Fruit fly (Drosophila melanogaster) whole organism, embryonic: ENCODE measurements around the gene Bruce.

Experiments used
- B-H2 ChIP-seq: fragments of 200-800 bp; sonication (Bioruptor generic); optimal IDR thresholded peaks from 2 replicates; lab custom pipeline; 2018; ENCODE audit warnings: missing biosample characterization, mild to moderate bottlenecking, missing genetic modification characterization
- CG1024 ChIP-seq: fragments of 200-800 bp; sonication (Bioruptor generic); IDR thresholded peaks from 2 replicates; pipeline ENCODE4 v1.3.6; 2022; ENCODE audit warnings: missing biosample characterization, missing genetic modification characterization
- CG10321 ChIP-seq: fragments of 200-800 bp; sonication (Bioruptor generic); IDR thresholded peaks from 2 replicates; pipeline ENCODE4 v1.3.6; 2022; ENCODE audit warnings: missing biosample characterization, missing genetic modification characterization
- CG11085 ChIP-seq: fragments of 200-800 bp; sonication (Bioruptor generic); IDR thresholded peaks from 2 replicates; pipeline ENCODE4 v1.3.6; 2022; ENCODE audit warnings: missing biosample characterization, missing genetic modification characterization
- CG12155 ChIP-seq: fragments of 200-800 bp; sonication (Bioruptor generic); optimal IDR thresholded peaks from 3 replicates; lab custom pipeline; 2016; ENCODE audit warnings: missing biosample characterization, missing genetic modification characterization
- CG12299 ChIP-seq: fragments of 200-800 bp; sonication (Bioruptor generic); optimal IDR thresholded peaks from 2 replicates; lab custom pipeline; 2018; ENCODE audit warnings: missing biosample characterization, mild to moderate bottlenecking, missing genetic modification characterization
- CG13424 ChIP-seq: fragments of 200-800 bp; sonication (Bioruptor generic); optimal IDR thresholded peaks from 2 replicates; lab custom pipeline; 2019; ENCODE audit warnings: missing biosample characterization, mild to moderate bottlenecking, missing genetic modification characterization, moderate library complexity
- CG16813 ChIP-seq: fragments of 200-800 bp; sonication (Bioruptor generic); IDR thresholded peaks from 3 replicates; pipeline ENCODE4 v1.3.6; 2022; ENCODE audit warnings: missing biosample characterization, missing genetic modification characterization; ENCODE audit not compliant: partially characterized antibody
- CG17361 ChIP-seq: fragments of 200-800 bp; sonication (Bioruptor generic); IDR thresholded peaks from 3 replicates; pipeline ENCODE4 v1.3.6; 2022; ENCODE audit warnings: missing biosample characterization, missing genetic modification characterization
- CG17829 ChIP-seq: fragments of 200-800 bp; optimal IDR thresholded peaks from 2 replicates; lab custom pipeline; 2019; ENCODE audit warnings: missing biosample characterization, mild to moderate bottlenecking, missing genetic modification characterization, moderate library complexity
- CG18011 ChIP-seq: fragments of 200-800 bp; sonication (Bioruptor generic); optimal IDR thresholded peaks from 2 replicates; lab custom pipeline; 2017; ENCODE audit warnings: missing biosample characterization, missing genetic modification characterization, mild to moderate bottlenecking, moderate library complexity, missing genotype
- CG18262 ChIP-seq: fragments of 200-800 bp; optimal IDR thresholded peaks from 3 replicates; lab custom pipeline; 2019; ENCODE audit warnings: missing biosample characterization, mild to moderate bottlenecking, missing genetic modification characterization, moderate library complexity
- CG2712 ChIP-seq: fragments of 200-800 bp; optimal IDR thresholded peaks from 3 replicates; lab custom pipeline; 2019; ENCODE audit warnings: missing biosample characterization, mild to moderate bottlenecking, missing genetic modification characterization, moderate library complexity
- CG2875 ChIP-seq: fragments of 200-800 bp; sonication (Bioruptor generic); optimal IDR thresholded peaks from 2 replicates; lab custom pipeline; 2017; ENCODE audit warnings: missing biosample characterization, mild to moderate bottlenecking, missing genetic modification characterization, missing genetic modification reagents
- CG30403 ChIP-seq: fragments of 200-800 bp; sonication (Bioruptor generic); optimal IDR thresholded peaks from 3 replicates; lab custom pipeline; 2016; ENCODE audit warnings: missing biosample characterization, missing genetic modification characterization
- CG3065 ChIP-seq: fragments of 200-800 bp; sonication (Bioruptor generic); optimal IDR thresholded peaks from 2 replicates; lab custom pipeline; 2016; ENCODE audit warnings: missing biosample characterization, missing genetic modification characterization
- CG31441 ChIP-seq: fragments of 200-800 bp; sonication (Bioruptor generic); IDR thresholded peaks from 2 replicates; pipeline ENCODE4 v1.3.6; 2022; ENCODE audit warnings: missing biosample characterization, missing genetic modification characterization
- CG6689 ChIP-seq: fragments of 200-800 bp; sonication (Bioruptor generic); IDR thresholded peaks from 2 replicates; pipeline ENCODE4 v1.3.6; 2022; ENCODE audit warnings: missing biosample characterization, missing genetic modification characterization
- CG6765 ChIP-seq: fragments of 200-800 bp; sonication (Bioruptor generic); optimal IDR thresholded peaks from 3 replicates; lab custom pipeline; 2017; ENCODE audit warnings: missing biosample characterization, mild to moderate bottlenecking, missing genetic modification characterization
- CG9797 ChIP-seq: fragments of 200-800 bp; sonication (Bioruptor generic); optimal IDR thresholded peaks from 3 replicates; lab custom pipeline; 2018; ENCODE audit warnings: missing biosample characterization, mild to moderate bottlenecking, missing genetic modification characterization
- CrebB ChIP-seq: fragments of 200-800 bp; sonication (Bioruptor generic); optimal IDR thresholded peaks from 3 replicates; lab custom pipeline; 2018; ENCODE audit warnings: missing biosample characterization, mild to moderate bottlenecking, missing genetic modification characterization
- Dfd ChIP-seq, 2 experiments: fragments of >200 bp; optimal IDR thresholded peaks; 2 replicates each; lab custom pipeline; 2017; ENCODE audit warnings: missing biosample characterization in 2 of 2, missing genetic modification characterization in 2 of 2
- Dref ChIP-seq: fragments of 200-800 bp; sonication (Bioruptor generic); IDR thresholded peaks from 2 replicates; pipeline ENCODE4 v1.3.6; 2022; ENCODE audit warnings: missing biosample characterization, missing genetic modification characterization
- Drgx ChIP-seq: fragments of 200-800 bp; sonication (Bioruptor generic); IDR thresholded peaks from 2 replicates; pipeline ENCODE4 v1.3.6; 2022; ENCODE audit warnings: missing biosample characterization, missing genetic modification characterization
- HLH54F ChIP-seq: fragments of 200-800 bp; sonication (Bioruptor generic); optimal IDR thresholded peaks from 3 replicates; lab custom pipeline; 2016; ENCODE audit warnings: missing biosample characterization, missing genetic modification characterization
- Mad ChIP-seq: fragments of 200-800 bp; sonication (Bioruptor generic); optimal IDR thresholded peaks from 2 replicates; lab custom pipeline; 2016; ENCODE audit warnings: missing biosample characterization, missing genetic modification characterization
- Oli ChIP-seq: fragments of 200-800 bp; sonication (Bioruptor generic); optimal IDR thresholded peaks from 2 replicates; lab custom pipeline; 2018; ENCODE audit warnings: missing biosample characterization, mild to moderate bottlenecking, missing genetic modification characterization, moderate library complexity
- Pdp1 ChIP-seq, 2 experiments: fragments of 200-800 bp; sonication (Bioruptor generic); optimal IDR thresholded peaks; 3 replicates each; lab custom pipeline; 2016; ENCODE audit warnings: missing biosample characterization in 2 of 2, missing genetic modification characterization in 2 of 2, mild to moderate bottlenecking in 1 of 2, moderate library complexity in 1 of 2
- Sox100B ChIP-seq: fragments of 200-800 bp; sonication (Bioruptor generic); optimal IDR thresholded peaks from 3 replicates; lab custom pipeline; 2018; ENCODE audit warnings: missing biosample characterization, mild to moderate bottlenecking, missing genetic modification characterization
- Sry-δ ChIP-seq: fragments of 200-800 bp; sonication (Bioruptor generic); optimal IDR thresholded peaks from 2 replicates; lab custom pipeline; 2016; ENCODE audit warnings: missing biosample characterization, missing genetic modification characterization
- Xbp1 ChIP-seq: fragments of 200-800 bp; sonication (Bioruptor generic); optimal IDR thresholded peaks from 3 replicates; lab custom pipeline; 2016; ENCODE audit warnings: missing biosample characterization, mild to moderate bottlenecking, missing genetic modification characterization
- Xrp1 ChIP-seq: fragments of 200-800 bp; sonication (Bioruptor generic); IDR thresholded peaks from 2 replicates; pipeline ENCODE4 v1.3.6; 2022; ENCODE audit warnings: missing biosample characterization, missing genetic modification characterization
- ase ChIP-seq: fragments of 200-800 bp; sonication (Bioruptor generic); IDR thresholded peaks from 3 replicates; pipeline ENCODE4 v1.3.6; 2022; ENCODE audit warnings: missing biosample characterization, missing genetic modification characterization
- ash1 ChIP-seq: fragments of 200-800 bp; sonication (Bioruptor generic); optimal IDR thresholded peaks from 2 replicates; lab custom pipeline; 2018; ENCODE audit warnings: missing biosample characterization, mild to moderate bottlenecking, missing genetic modification characterization
- bab2 ChIP-seq: fragments of 200-800 bp; sonication (Bioruptor generic); optimal IDR thresholded peaks from 2 replicates; lab custom pipeline; 2016; ENCODE audit warnings: missing biosample characterization, missing genetic modification characterization
- ci ChIP-seq: fragments of 200-800 bp; sonication (Bioruptor generic); IDR thresholded peaks from 3 replicates; pipeline ENCODE4 v1.3.6; 2022; ENCODE audit warnings: missing biosample characterization, missing genetic modification characterization
- dpn ChIP-seq, 2 experiments: fragments of 200-800 bp; sonication (Bioruptor generic); optimal IDR thresholded peaks; 3 replicates each; lab custom pipeline; 2016; ENCODE audit warnings: missing biosample characterization in 2 of 2, missing genetic modification characterization in 2 of 2
- eyg ChIP-seq: fragments of 200-800 bp; sonication (Bioruptor generic); optimal IDR thresholded peaks from 3 replicates; lab custom pipeline; 2016; ENCODE audit warnings: missing biosample characterization, missing genetic modification characterization
- fd64A ChIP-seq: fragments of 200-800 bp; sonication (Bioruptor generic); optimal IDR thresholded peaks from 3 replicates; lab custom pipeline; 2018; ENCODE audit warnings: missing biosample characterization, mild to moderate bottlenecking, missing genetic modification characterization
- gem ChIP-seq: fragments of 200-800 bp; sonication (Bioruptor generic); optimal IDR thresholded peaks from 2 replicates; lab custom pipeline; 2019; ENCODE audit warnings: missing biosample characterization, mild to moderate bottlenecking, missing genetic modification characterization, moderate library complexity
- grau ChIP-seq: fragments of 200-800 bp; optimal IDR thresholded peaks from 3 replicates; lab custom pipeline; 2019; ENCODE audit warnings: missing biosample characterization, mild to moderate bottlenecking, missing genetic modification characterization, moderate library complexity
- oc ChIP-seq: fragments of 200-800 bp; sonication (Bioruptor generic); optimal IDR thresholded peaks from 2 replicates; lab custom pipeline; 2018; ENCODE audit warnings: missing biosample characterization, mild to moderate bottlenecking, missing genetic modification characterization, moderate library complexity
- phol ChIP-seq: fragments of 200-800 bp; sonication (Bioruptor generic); optimal IDR thresholded peaks from 3 replicates; lab custom pipeline; 2018; ENCODE audit warnings: missing biosample characterization, mild to moderate bottlenecking, missing genetic modification characterization, moderate library complexity
- prd ChIP-seq, 3 experiments: fragments of >200 bp in 2 of 3; fragments of 200-800 bp in 1 of 3; sonication (Bioruptor generic) in 1 of 3; optimal IDR thresholded peaks in 2 of 3; IDR thresholded peaks in 1 of 3; 2 replicates in 2 of 3; 3 replicates in 1 of 3; pipeline versions ENCODE4 v1.3.6 to Lab custom; 2017 to 2022; ENCODE audit warnings: missing biosample characterization in 1 of 3, missing genetic modification characterization in 1 of 3
- rib ChIP-seq: fragments of 200-800 bp; sonication (Bioruptor generic); IDR thresholded peaks from 2 replicates; pipeline ENCODE4 v1.3.6; 2022; ENCODE audit warnings: missing biosample characterization, missing genetic modification characterization
- so ChIP-seq: fragments of 200-800 bp; sonication (Bioruptor generic); IDR thresholded peaks from 3 replicates; pipeline ENCODE4 v1.3.6; 2022; ENCODE audit warnings: missing biosample characterization, missing genetic modification characterization
- ssp ChIP-seq: fragments of 200-800 bp; sonication (Bioruptor generic); IDR thresholded peaks from 2 replicates; pipeline ENCODE4 v1.3.6; 2022; ENCODE audit warnings: missing biosample characterization, missing genetic modification characterization
- stc ChIP-seq: fragments of 200-800 bp; sonication (Bioruptor generic); IDR thresholded peaks from 2 replicates; pipeline ENCODE4 v1.3.6; 2022; ENCODE audit warnings: missing biosample characterization, missing genetic modification characterization
- tap ChIP-seq: fragments of 200-800 bp; optimal IDR thresholded peaks from 3 replicates; lab custom pipeline; 2019; ENCODE audit warnings: missing biosample characterization, mild to moderate bottlenecking, missing genetic modification characterization, moderate library complexity
- unpg ChIP-seq: fragments of 200-800 bp; sonication (Bioruptor generic); optimal IDR thresholded peaks from 3 replicates; lab custom pipeline; 2018; ENCODE audit warnings: missing biosample characterization, mild to moderate bottlenecking, missing genetic modification characterization, moderate library complexity
- z ChIP-seq: fragments of 200-800 bp; sonication (Bioruptor generic); IDR thresholded peaks from 3 replicates; pipeline ENCODE4 v1.3.6; 2022; ENCODE audit warnings: missing biosample characterization, missing genetic modification characterization

Gene Bruce

dm6 chr3R:10272695-10273094 is 58.5 kb downstream of the Bruce start (continued):
- no peak for TF ChIP-seq Dref (GFP tag; lab: Robert Waterston, UW)
- TF ChIP-seq unpg (GFP tag; lab: Kevin White, UChicago) = peak; percentile 32
- TF ChIP-seq stc (GFP tag; lab: Robert Waterston, UW) = peak; percentile 20; the same call in 1 of the 2 replicates
- peak; percentile 29 for TF ChIP-seq CG13424
- TF ChIP-seq CG17829 (tag; lab: Kevin White, UChicago) = no peak
- TF ChIP-seq CG3065 (GFP tag; lab: Kevin White, UChicago) = no peak
- no peak for TF ChIP-seq CG6765 (GFP tag; lab: Kevin White, UChicago)
- TF ChIP-seq CG2712 (tag; lab: Kevin White, UChicago) = no peak
- no peak for TF ChIP-seq CG16813 (GFP tag; lab: Robert Waterston, UW)
- peak; percentile 59 for TF ChIP-seq gem (tag; lab: Kevin White, UChicago)
- no peak for TF ChIP-seq CG9797 (GFP tag; lab: Kevin White, UChicago)
- TF ChIP-seq rib (GFP tag; lab: Robert Waterston, UW) = no peak
- peak; percentile 37; the same call in 1 of the 2 replicates for TF ChIP-seq Xrp1 (GFP tag; lab: Robert Waterston, UW)
- TF ChIP-seq Pdp1 (GFP tag; optimal IDR thresholded peaks at IDR 0.05; lab: Kevin White, UChicago) = peak in 1 of 2 experiments; percentile 10
- TF ChIP-seq CG30403 (GFP tag; lab: Kevin White, UChicago) = peak; percentile 31
- TF ChIP-seq so (GFP tag; lab: Robert Waterston, UW) = no peak
- TF ChIP-seq ase (GFP tag; lab: Robert Waterston, UW) = 0 out of 3 replicates have a peak, but pooled peaks have one; percentile 15
- 0 out of 2 replicates have a peak, but pooled peaks have one; percentile 39 for TF ChIP-seq CG1024
- peak; percentile 14 for TF ChIP-seq Sox100B (GFP tag; lab: Kevin White, UChicago)
- TF ChIP-seq CG12299 = no peak
- TF ChIP-seq dpn (GFP tag; optimal IDR thresholded peaks at IDR 0.05; lab: Kevin White, UChicago) = no peak
- no peak for TF ChIP-seq fd64A (GFP tag; lab: Kevin White, UChicago)
- peak; percentile 76 for TF ChIP-seq Drgx (GFP tag; lab: Robert Waterston, UW)
- peak; percentile 25 for TF ChIP-seq grau
- TF ChIP-seq Mad (GFP tag; lab: Kevin White, UChicago) = no peak
- no peak for TF ChIP-seq CrebB
- no peak for TF ChIP-seq CG2875 (GFP tag; lab: Kevin White, UChicago)
- no peak for TF ChIP-seq tap (tag; lab: Kevin White, UChicago)
- TF ChIP-seq CG10321 = no peak
- TF ChIP-seq prd (optimal IDR thresholded peaks at IDR 0.05; lab: Kevin White, UChicago) = no peak
- 0 out of 3 replicates have a peak, but pooled peaks have one; percentile 24 for TF ChIP-seq prd (GFP tag; IDR thresholded peaks at IDR 0.05; lab: Robert Waterston, UW)
- no peak for TF ChIP-seq ci (GFP tag; lab: Robert Waterston, UW)
- TF ChIP-seq Oli (tag; lab: Kevin White, UChicago) = peak; percentile 12
- 0 out of 3 replicates have a peak, but pooled peaks have one; percentile 33 for TF ChIP-seq CG17361 (GFP tag; lab: Robert Waterston, UW)
- TF ChIP-seq bab2 = peak; percentile 6
- TF ChIP-seq CG31441 (GFP tag; lab: Robert Waterston, UW) = peak; percentile 19; the same call in 1 of the 2 replicates
- no peak for TF ChIP-seq Sry-δ (GFP tag; lab: Kevin White, UChicago)
- no peak for TF ChIP-seq ash1 (GFP tag; lab: Kevin White, UChicago)
- no peak for TF ChIP-seq CG6689 (GFP tag; lab: Robert Waterston, UW)
- TF ChIP-seq oc (tag; lab: Kevin White, UChicago) = no peak
- no peak for TF ChIP-seq Dfd (GFP tag; optimal IDR thresholded peaks at IDR 0.05; lab: Kevin White, UChicago)
- TF ChIP-seq eyg (GFP tag; lab: Kevin White, UChicago) = peak; percentile 4
- TF ChIP-seq CG11085 (GFP tag; lab: Robert Waterston, UW) = no peak
- peak; percentile 6 for TF ChIP-seq CG18262 (tag; lab: Kevin White, UChicago)
- TF ChIP-seq ssp (GFP tag; lab: Robert Waterston, UW) = 0 out of 2 replicates have a peak, but pooled peaks have one; percentile 11
- no peak for TF ChIP-seq z
- no peak for TF ChIP-seq B-H2 (GFP tag; lab: Kevin White, UChicago)
- no peak for TF ChIP-seq HLH54F (GFP tag; lab: Kevin White, UChicago)
- peak; percentile 40 for TF ChIP-seq Xbp1 (GFP tag; lab: Kevin White, UChicago)
- TF ChIP-seq phol = peak; percentile 11
- TF ChIP-seq CG12155 = no peak
- TF ChIP-seq CG18011 = no peak
